Fruit fly (Drosophila melanogaster): ENCODE data around the gene Nup58.

- TF ChIP-seq CG32121 (GFP tag; IDR thresholded peaks at IDR 0.05) (no peak), D1 (tag; optimal IDR thresholded peaks at IDR 0.05) (no peak), CG34367 (tag; optimal IDR thresholded peaks at IDR 0.05) (no peak), CG9948 (tag; optimal IDR thresholded peaks at IDR 0.05) (no peak), EcR (GFP tag; optimal IDR thresholded peaks at IDR 0.05) (no peak), CG12605 (GFP tag; IDR thresholded peaks at IDR 0.05) (no peak), Pif1B (GFP tag; optimal IDR thresholded peaks at IDR 0.05) (no peak), CG13204 (GFP tag; optimal IDR thresholded peaks at IDR 0.05) (no peak), fd96Ca (GFP tag; IDR thresholded peaks at IDR 0.05) (no peak), gl (tag; optimal IDR thresholded peaks at IDR 0.05) (no peak), Snoo (tag; optimal IDR thresholded peaks at IDR 0.05) (no peak), CG4496 (GFP tag; IDR thresholded peaks at IDR 0.05) (no peak)
Measured at dm6 chr3R:19600335-19600734, 44.5 kb upstream of the Nup58 start, which contains the start of gene CG7333.
